Worm (Caenorhabditis elegans): ENCODE results near the gene JC8.4.

ce11 chrIV:13204037-13204436, 39.4 kb upstream of the JC8.4 start, which contains the start of gene ced-3:
- TF ChIP-seq pqm-1 (tag; optimal IDR thresholded peaks at IDR 0.05) (no peak), ztf-11 (tag; optimal IDR thresholded peaks at IDR 0.05) (no peak), egl-27 (tag; optimal IDR thresholded peaks at IDR 0.05) (no peak), ama-1 (optimal IDR thresholded peaks at IDR 0.05) (no peak)
